Fruit fly (Drosophila melanogaster) whole organism, embryonic: ENCODE data around the gene Drsl2.

Source experiments
- Aef1 ChIP-seq: fragments of 200-800 bp; sonication (Bioruptor generic); IDR thresholded peaks from 3 replicates; pipeline ENCODE4 v1.3.6; 2022; ENCODE audit warnings: missing biosample characterization, missing genetic modification characterization
- CG10147 ChIP-seq: fragments of 200-800 bp; sonication (Bioruptor generic); optimal IDR thresholded peaks from 2 replicates; lab custom pipeline; 2019; ENCODE audit warnings: missing biosample characterization, mild to moderate bottlenecking, missing genetic modification characterization, moderate library complexity
- CG10543 ChIP-seq: fragments of 200-800 bp; sonication (Bioruptor generic); optimal IDR thresholded peaks from 3 replicates; lab custom pipeline; 2017; ENCODE audit warnings: missing biosample characterization, mild to moderate bottlenecking, missing genetic modification characterization, moderate library complexity
- CG10979 ChIP-seq: fragments of 200-800 bp; sonication (Bioruptor generic); optimal IDR thresholded peaks from 2 replicates; lab custom pipeline; 2018; ENCODE audit warnings: missing biosample characterization, mild to moderate bottlenecking, missing genetic modification characterization, moderate library complexity
- CG11093 ChIP-seq: fragments of 200-800 bp; sonication (Bioruptor generic); IDR thresholded peaks from 3 replicates; pipeline ENCODE4 v1.3.6; 2022; ENCODE audit warnings: missing biosample characterization, missing genetic modification characterization
- CG11560 ChIP-seq: fragments of 200-800 bp; sonication (Bioruptor generic); IDR thresholded peaks from 3 replicates; pipeline ENCODE4 v1.3.6; 2022; ENCODE audit warnings: missing biosample characterization, missing genetic modification characterization
- CG12071 ChIP-seq: fragments of 200-800 bp; sonication (Bioruptor generic); optimal IDR thresholded peaks from 3 replicates; lab custom pipeline; 2018; ENCODE audit warnings: missing biosample characterization, mild to moderate bottlenecking, missing genetic modification characterization
- CG12104 ChIP-seq: fragments of 200-800 bp; sonication (Bioruptor generic); optimal IDR thresholded peaks from 3 replicates; lab custom pipeline; 2016; ENCODE audit warnings: missing biosample characterization, missing genetic modification characterization
- CG12219 ChIP-seq: fragments of 200-800 bp; sonication (Bioruptor generic); optimal IDR thresholded peaks from 3 replicates; lab custom pipeline; 2018; ENCODE audit warnings: missing biosample characterization, mild to moderate bottlenecking, missing genetic modification characterization
- CG13296 ChIP-seq: fragments of 200-800 bp; sonication (Bioruptor generic); optimal IDR thresholded peaks from 3 replicates; lab custom pipeline; 2018; ENCODE audit warnings: missing biosample characterization, mild to moderate bottlenecking, missing genetic modification characterization
- CG14860 ChIP-seq: fragments of 200-800 bp; sonication (Bioruptor generic); IDR thresholded peaks from 3 replicates; pipeline ENCODE4 v1.3.6; 2022; ENCODE audit warnings: missing biosample characterization, missing genetic modification characterization; ENCODE audit not compliant: partially characterized antibody
- CG1529 ChIP-seq: fragments of 200-800 bp; sonication (Bioruptor generic); optimal IDR thresholded peaks from 3 replicates; lab custom pipeline; 2018; ENCODE audit warnings: missing biosample characterization, missing genetic modification characterization
- CG17912 ChIP-seq: fragments of 200-800 bp; sonication (Bioruptor generic); optimal IDR thresholded peaks from 2 replicates; lab custom pipeline; 2018; ENCODE audit warnings: missing biosample characterization, mild to moderate bottlenecking, missing genetic modification characterization
- CG2116 ChIP-seq: fragments of 200-800 bp; sonication (Bioruptor generic); optimal IDR thresholded peaks from 3 replicates; lab custom pipeline; 2018; ENCODE audit warnings: missing biosample characterization, mild to moderate bottlenecking, missing genetic modification characterization
- CG2199 ChIP-seq: fragments of 200-800 bp; sonication (Bioruptor generic); IDR thresholded peaks from 3 replicates; pipeline ENCODE4 v1.3.6; 2022; ENCODE audit warnings: missing biosample characterization, missing genetic modification characterization
- CG2712 ChIP-seq: fragments of 200-800 bp; optimal IDR thresholded peaks from 3 replicates; lab custom pipeline; 2019; ENCODE audit warnings: missing biosample characterization, mild to moderate bottlenecking, missing genetic modification characterization, moderate library complexity
- CG33557 ChIP-seq: fragments of 200-800 bp; sonication (Bioruptor generic); optimal IDR thresholded peaks from 2 replicates; lab custom pipeline; 2019; ENCODE audit warnings: missing biosample characterization, mild to moderate bottlenecking, missing genetic modification characterization, moderate library complexity
- CG6683 ChIP-seq: fragments of 200-800 bp; sonication (Bioruptor generic); optimal IDR thresholded peaks from 2 replicates; lab custom pipeline; 2017; ENCODE audit warnings: missing biosample characterization, mild to moderate bottlenecking, missing genetic modification characterization, missing genetic modification reagents
- CG7556 ChIP-seq: fragments of 200-800 bp; sonication (Bioruptor generic); optimal IDR thresholded peaks from 2 replicates; lab custom pipeline; 2017; ENCODE audit warnings: missing biosample characterization, mild to moderate bottlenecking, missing genetic modification characterization
- CG7839 ChIP-seq: fragments of 200-800 bp; sonication (Bioruptor generic); optimal IDR thresholded peaks from 3 replicates; lab custom pipeline; 2018; ENCODE audit warnings: missing biosample characterization, mild to moderate bottlenecking, missing genetic modification characterization, moderate library complexity
- CG8089 ChIP-seq: fragments of 200-800 bp; sonication (Bioruptor generic); optimal IDR thresholded peaks from 3 replicates; lab custom pipeline; 2016; ENCODE audit warnings: missing biosample characterization, missing genetic modification characterization
- CG8388 ChIP-seq: fragments of 200-800 bp; sonication (Bioruptor generic); optimal IDR thresholded peaks from 2 replicates; lab custom pipeline; 2019; ENCODE audit warnings: missing biosample characterization, mild to moderate bottlenecking, missing genetic modification characterization, moderate library complexity
- CG8478 ChIP-seq: fragments of >200 bp; optimal IDR thresholded peaks from 2 replicates; lab custom pipeline; 2018
- CG9932 ChIP-seq: fragments of 200-800 bp; sonication (Bioruptor generic); IDR thresholded peaks from 2 replicates; pipeline ENCODE4 v1.3.6; 2022; ENCODE audit warnings: missing biosample characterization, missing genetic modification characterization
- ERR ChIP-seq: fragments of 200-800 bp; sonication (Bioruptor generic); optimal IDR thresholded peaks from 2 replicates; lab custom pipeline; 2016; ENCODE audit warnings: missing biosample characterization, missing genetic modification characterization
- Hmr ChIP-seq: fragments of 200-800 bp; sonication (Bioruptor generic); optimal IDR thresholded peaks from 3 replicates; lab custom pipeline; 2017; ENCODE audit warnings: mild to moderate bottlenecking, missing biosample characterization, missing genetic modification reagents, missing genetic modification characterization
- Hr3 ChIP-seq: fragments of 200-800 bp; sonication (Bioruptor generic); optimal IDR thresholded peaks from 3 replicates; lab custom pipeline; 2016; ENCODE audit warnings: missing biosample characterization, missing genetic modification characterization
- Xbp1 ChIP-seq: fragments of 200-800 bp; sonication (Bioruptor generic); optimal IDR thresholded peaks from 3 replicates; lab custom pipeline; 2016; ENCODE audit warnings: missing biosample characterization, mild to moderate bottlenecking, missing genetic modification characterization
- ab ChIP-seq: fragments of 200-800 bp; sonication (Bioruptor generic); optimal IDR thresholded peaks from 2 replicates; lab custom pipeline; 2016; ENCODE audit warnings: missing biosample characterization, missing genetic modification characterization
- bigmax ChIP-seq: fragments of 200-800 bp; sonication (Bioruptor generic); optimal IDR thresholded peaks from 2 replicates; lab custom pipeline; 2018; ENCODE audit warnings: missing biosample characterization, mild to moderate bottlenecking, missing genetic modification characterization
- bsh ChIP-seq, 2 experiments: fragments of 200-800 bp; sonication (Bioruptor generic); optimal IDR thresholded peaks; 2 replicates each; lab custom pipeline; 2017 to 2018; ENCODE audit warnings: mild to moderate bottlenecking in 2 of 2, missing biosample characterization in 2 of 2, missing genetic modification characterization in 2 of 2, moderate library complexity in 1 of 2
- chif ChIP-seq, 2 experiments: fragments of 200-800 bp; sonication (Bioruptor generic); optimal IDR thresholded peaks; 3 replicates each; lab custom pipeline; 2016; ENCODE audit warnings: missing biosample characterization in 2 of 2, missing genetic modification characterization in 2 of 2
- dmrt11E ChIP-seq: fragments of 200-800 bp; sonication (Bioruptor generic); optimal IDR thresholded peaks from 3 replicates; lab custom pipeline; 2018; ENCODE audit warnings: missing biosample characterization, mild to moderate bottlenecking, missing genetic modification characterization, moderate library complexity
- dpn ChIP-seq, 2 experiments: fragments of 200-800 bp; sonication (Bioruptor generic); optimal IDR thresholded peaks; 3 replicates each; lab custom pipeline; 2016; ENCODE audit warnings: missing biosample characterization in 2 of 2, missing genetic modification characterization in 2 of 2
- eve ChIP-seq, 2 experiments: fragments of >200 bp; optimal IDR thresholded peaks; 2 replicates each; lab custom pipeline; 2017; ENCODE audit warnings: missing biosample characterization in 2 of 2, missing genetic modification characterization in 2 of 2
- fd3F ChIP-seq: fragments of 200-800 bp; sonication (Bioruptor generic); optimal IDR thresholded peaks from 2 replicates; lab custom pipeline; 2018; ENCODE audit warnings: missing biosample characterization, mild to moderate bottlenecking, missing genetic modification characterization, moderate library complexity
- gcm ChIP-seq: fragments of 200-800 bp; sonication (Bioruptor generic); optimal IDR thresholded peaks from 2 replicates; lab custom pipeline; 2019; ENCODE audit warnings: missing biosample characterization, mild to moderate bottlenecking, missing genetic modification characterization, moderate library complexity
- hkb ChIP-seq, 2 experiments: fragments of 200-800 bp in 1 of 2; fragments of >200 bp in 1 of 2; sonication (Bioruptor generic) in 1 of 2; IDR thresholded peaks in 1 of 2; optimal IDR thresholded peaks in 1 of 2; 2 replicates each; pipeline versions ENCODE4 v1.3.6 to Lab custom; 2017 to 2022; ENCODE audit warnings: missing biosample characterization in 1 of 2, missing genetic modification characterization in 1 of 2
- kay ChIP-seq: fragments of 200-800 bp; sonication (Bioruptor generic); optimal IDR thresholded peaks from 2 replicates; lab custom pipeline; 2016; ENCODE audit warnings: missing biosample characterization, missing genetic modification characterization
- lov ChIP-seq, 2 experiments: fragments of 200-800 bp in 1 of 2; fragments of >200 bp in 1 of 2; sonication (Bioruptor generic) in 1 of 2; IDR thresholded peaks in 1 of 2; optimal IDR thresholded peaks in 1 of 2; 2 replicates in 1 of 2; 3 replicates in 1 of 2; pipeline versions ENCODE4 v1.3.6 to Lab custom; 2017 to 2022; ENCODE audit warnings: missing biosample characterization in 1 of 2, missing genetic modification characterization in 1 of 2
- nerfin-2 ChIP-seq: fragments of 200-800 bp; sonication (Bioruptor generic); IDR thresholded peaks from 2 replicates; pipeline ENCODE4 v1.3.6; 2022; ENCODE audit warnings: missing biosample characterization, missing genetic modification characterization; ENCODE audit not compliant: partially characterized antibody
- nmo ChIP-seq: fragments of 200-800 bp; sonication (Bioruptor generic); optimal IDR thresholded peaks from 2 replicates; lab custom pipeline; 2018; ENCODE audit warnings: missing biosample characterization, mild to moderate bottlenecking, missing genetic modification characterization, moderate library complexity
- oc ChIP-seq: fragments of 200-800 bp; sonication (Bioruptor generic); optimal IDR thresholded peaks from 2 replicates; lab custom pipeline; 2018; ENCODE audit warnings: missing biosample characterization, mild to moderate bottlenecking, missing genetic modification characterization, moderate library complexity
- shn ChIP-seq: fragments of 200-800 bp; sonication (Bioruptor generic); optimal IDR thresholded peaks from 3 replicates; lab custom pipeline; 2016; ENCODE audit warnings: missing biosample characterization, missing genetic modification characterization
- sima ChIP-seq: fragments of 200-800 bp; sonication (Bioruptor generic); optimal IDR thresholded peaks from 2 replicates; lab custom pipeline; 2016; ENCODE audit warnings: missing biosample characterization, missing genetic modification characterization
- usp ChIP-seq: fragments of >200 bp; optimal IDR thresholded peaks from 2 replicates; lab custom pipeline; 2017; ENCODE audit warnings: missing biosample characterization, missing genetic modification characterization
- wor ChIP-seq: fragments of 200-800 bp; sonication (Bioruptor generic); IDR thresholded peaks from 2 replicates; pipeline ENCODE4 v1.3.6; 2022; ENCODE audit warnings: missing biosample characterization, missing genetic modification characterization
- zen ChIP-seq: fragments of 200-800 bp; sonication (Bioruptor generic); optimal IDR thresholded peaks from 3 replicates; lab custom pipeline; 2018; ENCODE audit warnings: missing biosample characterization, mild to moderate bottlenecking, missing genetic modification characterization, moderate library complexity

The Drsl2 gene

DNA sequence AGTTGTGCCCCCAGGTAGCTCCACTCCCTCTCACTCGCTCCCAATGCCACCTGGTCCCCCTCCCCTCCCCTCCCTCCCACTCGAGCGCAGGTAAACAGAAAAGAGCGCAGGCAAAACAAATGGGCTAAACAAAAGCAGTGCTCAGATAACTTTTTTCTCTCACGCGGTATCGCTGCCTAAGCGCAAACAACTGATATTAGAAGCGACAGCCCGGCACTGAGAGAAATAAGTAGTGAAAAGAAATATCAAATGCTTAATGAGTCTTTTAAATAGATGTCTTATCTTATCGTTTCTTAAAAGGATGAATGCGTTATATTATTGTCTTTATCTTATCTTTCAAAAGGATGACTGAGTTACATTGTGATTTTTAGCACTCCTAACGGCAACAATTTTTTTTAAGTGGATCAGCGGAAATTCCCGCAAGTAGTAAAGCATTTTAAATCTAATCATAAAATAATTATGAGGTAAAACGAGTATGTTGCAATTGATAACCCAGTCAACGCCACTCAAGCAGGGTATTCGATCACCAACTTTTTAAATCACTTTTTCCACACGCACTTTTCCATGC lies 12.9 kb upstream of the Drsl2 start (continued):
- TF ChIP-seq CG2199 (GFP tag; lab: Robert Waterston, UW) (peak; percentile 77; the same call in 2 of the 3 replicates), CG10543 (peak; percentile 83), CG13296 (peak; percentile 94), bigmax (peak; percentile 18), shn (GFP tag; lab: Kevin White, UChicago) (peak; percentile 74), CG7556 (GFP tag; lab: Kevin White, UChicago) (peak; percentile 92), CG7839 (tag; lab: Kevin White, UChicago) (peak; percentile 95), Hr3 (GFP tag; lab: Kevin White, UChicago) (peak; percentile 88), CG8089 (peak; percentile 81), CG11560 (tag; lab: Robert Waterston, UW) (peak; percentile 66), ab (GFP tag; lab: Kevin White, UChicago) (peak; percentile 45), gcm (peak; percentile 93), CG2712 (tag; lab: Kevin White, UChicago) (peak; percentile 95), bsh (GFP tag; optimal IDR thresholded peaks at IDR 0.05; lab: Kevin White, UChicago) (peak in 1 of 2 experiments; percentile 94), fd3F (GFP tag; lab: Kevin White, UChicago) (peak; percentile 92), CG10979 (tag; lab: Kevin White, UChicago) (peak; percentile 92), CG10147 (GFP tag; lab: Kevin White, UChicago) (peak; percentile 86), hkb (optimal IDR thresholded peaks at IDR 0.05; lab: Kevin White, UChicago) (no peak), hkb (GFP tag; IDR thresholded peaks at IDR 0.05; lab: Robert Waterston, UW) (peak; percentile 96), CG9932 (GFP tag; lab: Robert Waterston, UW) (peak; percentile 70), eve (GFP tag; optimal IDR thresholded peaks at IDR 0.05; lab: Kevin White, UChicago) (peak in 1 of 2 experiments; percentile 96), CG8478 (lab: Kevin White, UChicago) (no peak), CG8388 (GFP tag; lab: Kevin White, UChicago) (peak; percentile 90), nmo (peak; percentile 93), ERR (GFP tag; lab: Kevin White, UChicago) (peak; percentile 83), oc (tag; lab: Kevin White, UChicago) (peak; percentile 88), CG14860 (GFP tag; lab: Robert Waterston, UW) (no peak), CG17912 (GFP tag; lab: Kevin White, UChicago) (peak; percentile 36), sima (peak; percentile 80), wor (GFP tag; lab: Robert Waterston, UW) (peak; percentile 89), chif (GFP tag; optimal IDR thresholded peaks at IDR 0.05; lab: Kevin White, UChicago) (peak; percentile 89 to 90), CG33557 (peak; percentile 68), CG12104 (GFP tag; lab: Kevin White, UChicago) (peak; percentile 91), usp (GFP tag; lab: Kevin White, UChicago) (no peak), nerfin-2 (no peak), kay (peak; percentile 84), lov (optimal IDR thresholded peaks at IDR 0.05; lab: Kevin White, UChicago) (no peak), lov (GFP tag; IDR thresholded peaks at IDR 0.05; lab: Robert Waterston, UW) (peak; percentile 40; the same call in 1 of the 3 replicates), CG12219 (GFP tag; lab: Kevin White, UChicago) (peak; percentile 92), zen (tag; lab: Kevin White, UChicago) (peak; percentile 84), CG1529 (GFP tag; lab: Kevin White, UChicago) (peak; percentile 89), CG6683 (GFP tag; lab: Kevin White, UChicago) (peak; percentile 83), Hmr (GFP tag; lab: Kevin White, UChicago) (peak; percentile 94), CG11093 (GFP tag; lab: Robert Waterston, UW) (peak; percentile 76; the same call in 2 of the 3 replicates), Xbp1 (GFP tag; lab: Kevin White, UChicago) (peak; percentile 93), CG12071 (GFP tag; lab: Kevin White, UChicago) (peak; percentile 89), dpn (GFP tag; optimal IDR thresholded peaks at IDR 0.05; lab: Kevin White, UChicago) (peak; percentile 90 to 91), Aef1 (GFP tag; lab: Robert Waterston, UW) (peak; percentile 89), dmrt11E (peak; percentile 80), CG2116 (GFP tag; lab: Kevin White, UChicago) (peak; percentile 68)
